Worm (Caenorhabditis elegans) whole organism, young adult: ENCODE results near the gene gipc-2.

ENCODE experiments used
- B0261.1 ChIP-seq: sonication (generic microtip); optimal IDR thresholded peaks from 2 replicates; lab custom pipeline; 2016; ENCODE audit warnings: mild to moderate bottlenecking, missing genetic modification characterization, moderate library complexity, missing compliant biosample characterization
- C06A6.2 ChIP-seq: fragments of 200-800 bp; sonication (Bioruptor generic); conservative IDR thresholded peaks from 2 replicates; pipeline ENCODE4 v1.3.6; 2022; ENCODE audit warnings: missing genetic modification characterization, missing compliant biosample characterization
- C17E4.6 ChIP-seq: fragments of 200-800 bp; sonication (Bioruptor generic); IDR thresholded peaks from 2 replicates; pipeline ENCODE4 v1.3.6; 2022; ENCODE audit warnings: missing genetic modification reagents, missing genetic modification characterization, missing compliant biosample characterization
- F22D6.2 ChIP-seq: sonication (generic microtip); optimal IDR thresholded peaks from 2 replicates; lab custom pipeline; 2016; ENCODE audit warnings: mild to moderate bottlenecking, missing genetic modification characterization, missing compliant biosample characterization
- F23B12.7 ChIP-seq: sonication (generic microtip); optimal IDR thresholded peaks from 2 replicates; lab custom pipeline; 2017; ENCODE audit warnings: missing genetic modification characterization, mild to moderate bottlenecking, missing compliant biosample characterization, antibody characterized with exemption, moderate library complexity; ENCODE audit not compliant: insufficient read depth
- F55B11.4 ChIP-seq: sonication (generic microtip); optimal IDR thresholded peaks from 2 replicates; lab custom pipeline; 2016; ENCODE audit warnings: missing compliant biosample characterization, missing genetic modification characterization, borderline replicate concordance; ENCODE audit not compliant: insufficient read depth
- F57C9.4 ChIP-seq: sonication (generic microtip); optimal IDR thresholded peaks from 2 replicates; lab custom pipeline; 2017; ENCODE audit warnings: mild to moderate bottlenecking, missing genetic modification characterization, missing compliant biosample characterization
- T07F8.4 ChIP-seq: sonication (generic microtip); optimal IDR thresholded peaks from 2 replicates; lab custom pipeline; 2016; ENCODE audit warnings: mild to moderate bottlenecking, missing genetic modification characterization, moderate library complexity, missing compliant biosample characterization
- T26A5.8 ChIP-seq: sonication (generic microtip); optimal IDR thresholded peaks from 2 replicates; lab custom pipeline; 2016; ENCODE audit warnings: missing genetic modification characterization, missing compliant biosample characterization
- Y79H2A.3 ChIP-seq: fragments of 200-800 bp; sonication (Bioruptor generic); conservative IDR thresholded peaks from 2 replicates; pipeline ENCODE4 v1.3.6; 2022; ENCODE audit warnings: missing genetic modification reagents, missing genetic modification characterization, missing compliant biosample characterization
- attf-5 ChIP-seq: fragments of 200-800 bp; sonication (Bioruptor generic); optimal IDR thresholded peaks from 2 replicates; lab custom pipeline; 2018; ENCODE audit warnings: mild to moderate bottlenecking, missing genetic modification characterization, missing compliant biosample characterization
- ccch-3 ChIP-seq: fragments of 200-800 bp; sonication (Bioruptor generic); optimal IDR thresholded peaks from 2 replicates; lab custom pipeline; 2018; ENCODE audit warnings: mild to moderate bottlenecking, missing genetic modification characterization, missing compliant biosample characterization
- ceh-27 ChIP-seq: fragments of 200-800 bp; sonication (Bioruptor generic); optimal IDR thresholded peaks from 2 replicates; lab custom pipeline; 2018; ENCODE audit warnings: mild to moderate bottlenecking, missing genetic modification characterization, moderate library complexity, missing compliant biosample characterization
- ceh-40 ChIP-seq: fragments of 200-800 bp; sonication (Bioruptor generic); IDR thresholded peaks from 2 replicates; pipeline ENCODE4 v1.3.6; 2022; ENCODE audit warnings: missing genetic modification characterization, missing compliant biosample characterization
- dpff-1 ChIP-seq: sonication (generic microtip); optimal IDR thresholded peaks from 2 replicates; lab custom pipeline; 2017; ENCODE audit warnings: mild to moderate bottlenecking, missing genetic modification characterization, missing compliant biosample characterization
- egl-44 ChIP-seq: fragments of 200-800 bp; sonication (Bioruptor generic); IDR thresholded peaks from 2 replicates; pipeline ENCODE4 v1.3.6; 2022; ENCODE audit warnings: missing genetic modification reagents, missing genetic modification characterization, missing compliant biosample characterization
- fkh-3 ChIP-seq: sonication (generic microtip); optimal IDR thresholded peaks from 2 replicates; lab custom pipeline; 2016; ENCODE audit warnings: mild to moderate bottlenecking, missing genetic modification characterization, missing compliant biosample characterization
- hlh-26 ChIP-seq: fragments of 200-800 bp; sonication (Bioruptor generic); conservative IDR thresholded peaks from 2 replicates; pipeline ENCODE4 v1.3.6; 2022; ENCODE audit warnings: missing genetic modification reagents, missing genetic modification characterization, missing compliant biosample characterization
- hmg-1.2 ChIP-seq: fragments of 200-800 bp; sonication (Bioruptor generic); IDR thresholded peaks from 2 replicates; pipeline ENCODE4 v1.3.6; 2022; ENCODE audit warnings: missing genetic modification reagents, missing genetic modification characterization, missing compliant biosample characterization
- let-526 ChIP-seq: fragments of 200-800 bp; sonication (Bioruptor generic); IDR thresholded peaks from 2 replicates; pipeline ENCODE4 v1.3.6; 2022; ENCODE audit warnings: missing genetic modification reagents, missing genetic modification characterization, missing compliant biosample characterization
- lin-40 ChIP-seq: sonication (generic microtip); optimal IDR thresholded peaks from 2 replicates; lab custom pipeline; 2016; ENCODE audit warnings: missing genetic modification characterization, mild to moderate bottlenecking, missing compliant biosample characterization, missing genotype, missing genetic modification reagents
- madf-3 ChIP-seq: fragments of 200-800 bp; sonication (Bioruptor generic); IDR thresholded peaks from 2 replicates; pipeline ENCODE4 v1.3.6; 2022; ENCODE audit warnings: missing genetic modification reagents, missing genetic modification characterization, missing compliant biosample characterization
- madf-8 ChIP-seq: fragments of 200-800 bp; sonication (Bioruptor generic); conservative IDR thresholded peaks from 2 replicates; pipeline ENCODE4 v1.3.6; 2022; ENCODE audit warnings: missing genetic modification reagents, missing genetic modification characterization, missing compliant biosample characterization
- mcd-1 ChIP-seq: fragments of 200-800 bp; sonication (Bioruptor generic); IDR thresholded peaks from 2 replicates; pipeline ENCODE4 v1.3.6; 2022; ENCODE audit warnings: missing genetic modification reagents, missing genetic modification characterization, missing compliant biosample characterization
- mel-28 ChIP-seq: sonication (generic microtip); optimal IDR thresholded peaks from 2 replicates; lab custom pipeline; 2016; ENCODE audit warnings: borderline replicate concordance, mild to moderate bottlenecking, missing genetic modification characterization, missing compliant biosample characterization
- nfyb-1 ChIP-seq: fragments of 200-800 bp; sonication (Bioruptor generic); IDR thresholded peaks from 2 replicates; pipeline ENCODE4 v1.3.6; 2022; ENCODE audit warnings: missing genetic modification reagents, missing genetic modification characterization, missing compliant biosample characterization
- nhr-27 ChIP-seq: fragments of 200-800 bp; sonication (Bioruptor generic); optimal IDR thresholded peaks from 2 replicates; lab custom pipeline; 2018; ENCODE audit warnings: mild to moderate bottlenecking, missing genetic modification characterization, moderate library complexity, missing compliant biosample characterization
- nhr-90 ChIP-seq: sonication (generic microtip); optimal IDR thresholded peaks from 2 replicates; lab custom pipeline; 2016; ENCODE audit warnings: missing genotype, mild to moderate bottlenecking, missing genetic modification characterization, missing compliant biosample characterization
- pbrm-1 ChIP-seq: fragments of 200-800 bp; sonication (Bioruptor generic); IDR thresholded peaks from 2 replicates; pipeline ENCODE4 v1.3.6; 2022; ENCODE audit warnings: missing genetic modification reagents, missing genetic modification characterization, missing compliant biosample characterization
- rcor-1 ChIP-seq: fragments of 200-800 bp; sonication (Bioruptor generic); IDR thresholded peaks from 2 replicates; pipeline ENCODE4 v1.3.6; 2022; ENCODE audit warnings: missing genetic modification reagents, missing genetic modification characterization, missing compliant biosample characterization
- rec-8 ChIP-seq, 2 experiments: sonication (generic microtip); optimal IDR thresholded peaks; 2 replicates each; lab custom pipeline; 2016; ENCODE audit warnings: mild to moderate bottlenecking in 2 of 2, missing genetic modification characterization in 2 of 2, missing genetic modification reagents in 2 of 2, missing genotype in 2 of 2, missing biosample characterization in 1 of 2, missing compliant biosample characterization in 1 of 2, moderate library complexity in 1 of 2
- rpc-1 ChIP-seq, 2 experiments: fragments of 150-350 bp in 1 of 2; sonication (generic microtip) in 1 of 2; optimal IDR thresholded peaks; 2 replicates each; lab custom pipeline; 2014 to 2018; ENCODE audit warnings: missing biosample characterization in 1 of 2, missing genetic modification characterization in 1 of 2, missing genetic modification reagents in 1 of 2, missing genotype in 1 of 2
- sdz-38 ChIP-seq: sonication (generic microtip); optimal IDR thresholded peaks from 2 replicates; lab custom pipeline; 2016; ENCODE audit warnings: missing genotype, missing genetic modification characterization, missing compliant biosample characterization
- sea-2 ChIP-seq: fragments of 200-800 bp; sonication (Bioruptor generic); IDR thresholded peaks from 2 replicates; pipeline ENCODE4 v1.3.6; 2022; ENCODE audit warnings: missing genetic modification characterization, missing compliant biosample characterization
- snpc-1.1 ChIP-seq: sonication (generic microtip); optimal IDR thresholded peaks from 2 replicates; lab custom pipeline; 2017; ENCODE audit warnings: missing genetic modification characterization, mild to moderate bottlenecking, missing compliant biosample characterization, antibody characterized with exemption, moderate library complexity, missing genotype, missing genetic modification reagents; ENCODE audit not compliant: insufficient read depth
- snpc-4 ChIP-seq, 5 experiments: fragments of 150-350 bp in 1 of 5; sonication (generic microtip) in 4 of 5; optimal IDR thresholded peaks; 2 replicates each; lab custom pipeline; 2014 to 2018; ENCODE audit warnings: missing genetic modification characterization in 5 of 5, missing biosample characterization in 3 of 5, antibody characterized with exemption in 2 of 5, mild to moderate bottlenecking in 2 of 5, missing compliant biosample characterization in 2 of 5, missing genotype in 2 of 5, moderate library complexity in 2 of 5, missing genetic modification reagents in 1 of 5
- sptf-2 ChIP-seq: fragments of 200-800 bp; sonication (Bioruptor generic); optimal IDR thresholded peaks from 2 replicates; lab custom pipeline; 2018; ENCODE audit warnings: mild to moderate bottlenecking, missing genetic modification characterization, missing compliant biosample characterization
- tbx-9 ChIP-seq: sonication (generic microtip); optimal IDR thresholded peaks from 2 replicates; lab custom pipeline; 2016; ENCODE audit warnings: borderline replicate concordance, missing genetic modification characterization, inconsistent platforms, missing compliant biosample characterization
- xnd-1 ChIP-seq: sonication (generic microtip); optimal IDR thresholded peaks from 2 replicates; lab custom pipeline; 2016; ENCODE audit warnings: missing genotype, missing genetic modification reagents, missing genetic modification characterization, missing compliant biosample characterization
- zfh-2 ChIP-seq: fragments of 200-800 bp; sonication (Bioruptor generic); conservative IDR thresholded peaks from 2 replicates; pipeline ENCODE4 v1.3.6; 2022; ENCODE audit warnings: missing genetic modification reagents, missing genetic modification characterization, missing compliant biosample characterization
- zim-3 ChIP-seq: sonication (generic microtip); optimal IDR thresholded peaks from 2 replicates; lab custom pipeline; 2017; ENCODE audit warnings: mild to moderate bottlenecking, missing genetic modification characterization, moderate library complexity, missing compliant biosample characterization
- ztf-18 ChIP-seq: sonication (generic microtip); optimal IDR thresholded peaks from 2 replicates; lab custom pipeline; 2016; ENCODE audit warnings: missing genotype, mild to moderate bottlenecking, missing genetic modification characterization, missing compliant biosample characterization
- ztf-25 ChIP-seq: fragments of 200-800 bp; sonication (Bioruptor generic); IDR thresholded peaks from 2 replicates; pipeline ENCODE4 v1.3.6; 2022; ENCODE audit warnings: missing genetic modification reagents, missing genetic modification characterization, missing compliant biosample characterization
- ztf-28 ChIP-seq: fragments of 200-800 bp; sonication (Bioruptor generic); IDR thresholded peaks from 2 replicates; pipeline ENCODE4 v1.3.6; 2022; ENCODE audit warnings: missing genetic modification reagents, missing genetic modification characterization, missing compliant biosample characterization
- ztf-3 ChIP-seq: fragments of 200-800 bp; sonication (Bioruptor generic); optimal IDR thresholded peaks from 2 replicates; lab custom pipeline; 2018; ENCODE audit warnings: mild to moderate bottlenecking, missing genetic modification characterization, missing compliant biosample characterization
- ztf-6 ChIP-seq: fragments of 200-800 bp; sonication (Bioruptor generic); IDR thresholded peaks from 2 replicates; pipeline ENCODE4 v1.3.6; 2022; ENCODE audit warnings: missing genetic modification reagents, missing genetic modification characterization, missing compliant biosample characterization

The gipc-2 gene

ce11 chrIV:9998487-9999218 is 28.8 kb downstream of the gipc-2 start, which contains the start of gene pyp-1 (continued):
- no peak for TF ChIP-seq T07F8.4
- TF ChIP-seq F55B11.4 (tag; lab: Kevin White, UChicago), result no peak
- no peak for TF ChIP-seq F22D6.2 (tag; lab: Kevin White, UChicago)
- TF ChIP-seq snpc-1.1 (tag; lab: Kevin White, UChicago), result no peak
- TF ChIP-seq F57C9.4 (tag; lab: Kevin White, UChicago), result no peak
- TF ChIP-seq nfyb-1 (GFP tag; lab: Robert Waterston, UW), result no peak
- TF ChIP-seq T26A5.8 (tag; lab: Kevin White, UChicago), result no peak
- TF ChIP-seq ceh-40 (GFP tag; lab: Robert Waterston, UW), result no peak
- peak; percentile 17 for TF ChIP-seq F23B12.7 (tag; lab: Kevin White, UChicago)
- no peak for TF ChIP-seq zfh-2 (GFP tag; lab: Robert Waterston, UW)
- 0 out of 2 replicates have a peak, but pooled peaks have one; percentile 4 for TF ChIP-seq mcd-1 (GFP tag; lab: Robert Waterston, UW)
- TF ChIP-seq ztf-3, result no peak
- no peak for TF ChIP-seq nhr-90
- TF ChIP-seq madf-8 (GFP tag; lab: Robert Waterston, UW), result peak; percentile 98
- no peak for TF ChIP-seq Y79H2A.3 (GFP tag; lab: Robert Waterston, UW)
- no peak for TF ChIP-seq ceh-27 (GFP tag; lab: Kevin White, UChicago)
- TF ChIP-seq snpc-4 (GFP tag; optimal IDR thresholded peaks at IDR 0.05; lab: Kevin White, UChicago), result no peak
- no peak for TF ChIP-seq snpc-4 (tag; optimal IDR thresholded peaks at IDR 0.05; lab: Kevin White, UChicago)
- no peak for TF ChIP-seq attf-5 (GFP tag; lab: Kevin White, UChicago)
- TF ChIP-seq ztf-25, result no peak
- TF ChIP-seq zim-3 (tag; lab: Kevin White, UChicago), result no peak
- TF ChIP-seq B0261.1 (tag; lab: Kevin White, UChicago), result no peak
- TF ChIP-seq dpff-1, result no peak
- TF ChIP-seq fkh-3, result no peak
- no peak for TF ChIP-seq ztf-6 (GFP tag; lab: Robert Waterston, UW)
- no peak for TF ChIP-seq tbx-9 (tag; lab: Kevin White, UChicago)
- no peak for TF ChIP-seq ztf-18 (tag; lab: Kevin White, UChicago)
- no peak for TF ChIP-seq rec-8 (tag; optimal IDR thresholded peaks at IDR 0.05; lab: Kevin White, UChicago)
- TF ChIP-seq hmg-1.2 (GFP tag; lab: Robert Waterston, UW), result no peak
- TF ChIP-seq ccch-3 (GFP tag; lab: Kevin White, UChicago), result no peak
- no peak for TF ChIP-seq madf-3 (GFP tag; lab: Robert Waterston, UW)
- TF ChIP-seq rpc-1 (optimal IDR thresholded peaks at IDR 0.05; lab: Kevin White, UChicago), result no peak
- TF ChIP-seq rpc-1 (tag; optimal IDR thresholded peaks at IDR 0.05; lab: Kevin White, UChicago), result no peak
- TF ChIP-seq C17E4.6 (GFP tag; lab: Robert Waterston, UW), result no peak
- no peak for TF ChIP-seq nhr-27
- TF ChIP-seq egl-44 (GFP tag; lab: Robert Waterston, UW), result no peak
- no peak for TF ChIP-seq sptf-2
- no peak for TF ChIP-seq sea-2 (GFP tag; lab: Robert Waterston, UW)
- 0 out of 2 replicates have a peak, but pooled peaks have one; percentile 24 for TF ChIP-seq rcor-1 (GFP tag; lab: Robert Waterston, UW)
- no peak for TF ChIP-seq sdz-38 (tag; lab: Kevin White, UChicago)
- no peak for TF ChIP-seq lin-40
- TF ChIP-seq xnd-1 (tag; lab: Kevin White, UChicago), result peak; percentile 85
- no peak for TF ChIP-seq ztf-28 (GFP tag; lab: Robert Waterston, UW)
- TF ChIP-seq mel-28, result no peak
- TF ChIP-seq let-526 (GFP tag; lab: Robert Waterston, UW), result no peak
- TF ChIP-seq pbrm-1 (GFP tag; lab: Robert Waterston, UW), result 0 out of 2 replicates have a peak, but pooled peaks have one; percentile 10
- TF ChIP-seq hlh-26, result no peak
- TF ChIP-seq C06A6.2 (GFP tag; lab: Robert Waterston, UW), result no peak
